Worm (Caenorhabditis elegans): ENCODE results near the gene tofu-7.

DNA sequence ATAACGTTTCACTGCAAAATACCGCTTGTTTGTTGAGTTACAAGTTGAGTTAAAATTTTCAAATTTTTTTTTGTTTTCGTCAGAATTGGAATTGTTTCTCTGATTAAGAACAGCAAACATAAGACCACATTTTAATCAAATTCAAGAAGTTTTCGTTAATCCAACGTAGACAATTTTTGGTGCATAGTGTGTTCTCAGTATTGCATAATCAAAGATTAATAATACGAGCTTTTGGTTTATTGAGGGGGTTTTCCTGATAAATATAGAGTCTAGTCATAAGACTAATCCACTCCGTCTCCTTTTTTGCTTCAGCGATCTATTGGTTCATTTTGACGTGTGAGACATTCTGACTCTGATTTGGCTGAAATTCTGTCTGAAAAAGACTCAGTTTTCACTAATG, 10.3 kb upstream of the tofu-7 start, which contains the start of gene nhr-9:
- no peak for TF ChIP-seq set-16 (GFP tag; IDR thresholded peaks at IDR 0.05)
- no peak for TF ChIP-seq lir-3 (tag; optimal IDR thresholded peaks at IDR 0.05)
- TF ChIP-seq egl-43 (GFP tag; IDR thresholded peaks at IDR 0.05), result no peak
- no peak for TF ChIP-seq nhr-237 (tag; optimal IDR thresholded peaks at IDR 0.05)
- TF ChIP-seq pqm-1 (tag; optimal IDR thresholded peaks at IDR 0.05), result no peak
- no peak for TF ChIP-seq nhr-28 (tag; optimal IDR thresholded peaks at IDR 0.05)
- TF ChIP-seq lin-15B (tag; optimal IDR thresholded peaks at IDR 0.05), result no peak
- no peak for TF ChIP-seq egl-27 (tag; optimal IDR thresholded peaks at IDR 0.05)
- no peak for TF ChIP-seq saeg-2 (GFP tag; IDR thresholded peaks at IDR 0.05)
- TF ChIP-seq unc-130 (GFP tag; optimal IDR thresholded peaks at IDR 0.05), result no peak
- TF ChIP-seq unc-62 (GFP tag; optimal IDR thresholded peaks at IDR 0.05 in 1 of 2), result no peak
- no peak for TF ChIP-seq unc-62 (tag; optimal IDR thresholded peaks at IDR 0.05)
- no peak for TF ChIP-seq nhr-76 (tag; optimal IDR thresholded peaks at IDR 0.05)
- no peak for TF ChIP-seq ztf-11 (tag; optimal IDR thresholded peaks at IDR 0.05)

Measured in whole organism, L4 larva.